Fruit fly (Drosophila melanogaster) whole organism, embryonic: Measurements from ENCODE around the gene Atx-1.

ENCODE experiments used
- Atf6 ChIP-seq: fragments of 200-800 bp; sonication (Bioruptor generic); IDR thresholded peaks from 2 replicates; pipeline ENCODE4 v1.3.6; 2022; ENCODE audit warnings: missing biosample characterization, missing genetic modification characterization
- Bgb ChIP-seq: fragments of 200-800 bp; sonication (Bioruptor generic); IDR thresholded peaks from 2 replicates; pipeline ENCODE4 v1.3.6; 2022; ENCODE audit warnings: missing biosample characterization, missing genetic modification characterization; ENCODE audit not compliant: partially characterized antibody
- Blimp-1 ChIP-seq: fragments of 200-800 bp; sonication (Bioruptor generic); optimal IDR thresholded peaks from 3 replicates; lab custom pipeline; 2018; ENCODE audit warnings: missing biosample characterization, missing genetic modification characterization, mild to moderate bottlenecking, moderate library complexity, missing genetic modification reagents
- CG12104 ChIP-seq: fragments of 200-800 bp; sonication (Bioruptor generic); optimal IDR thresholded peaks from 3 replicates; lab custom pipeline; 2016; ENCODE audit warnings: missing biosample characterization, missing genetic modification characterization
- CG12769 ChIP-seq: fragments of 200-800 bp; sonication (Bioruptor generic); optimal IDR thresholded peaks from 2 replicates; lab custom pipeline; 2019; ENCODE audit warnings: missing biosample characterization, mild to moderate bottlenecking, missing genetic modification characterization, moderate library complexity
- CG14050 ChIP-seq: fragments of 200-800 bp; sonication (Bioruptor generic); IDR thresholded peaks from 3 replicates; pipeline ENCODE4 v1.3.6; 2022; ENCODE audit warnings: missing biosample characterization, missing genetic modification characterization
- CG14710 ChIP-seq: fragments of 200-800 bp; sonication (Bioruptor generic); optimal IDR thresholded peaks from 3 replicates; lab custom pipeline; 2019; ENCODE audit warnings: missing biosample characterization, mild to moderate bottlenecking, missing genetic modification characterization, moderate library complexity
- CG15479 ChIP-seq: fragments of 200-800 bp; sonication (Bioruptor generic); optimal IDR thresholded peaks from 3 replicates; lab custom pipeline; 2019; ENCODE audit warnings: missing biosample characterization, mild to moderate bottlenecking, missing genetic modification characterization, moderate library complexity
- CG1602 ChIP-seq: fragments of 200-800 bp; sonication (Bioruptor generic); optimal IDR thresholded peaks from 3 replicates; lab custom pipeline; 2016; ENCODE audit warnings: missing biosample characterization, missing genetic modification characterization
- CG17328 ChIP-seq: fragments of 200-800 bp; sonication (Bioruptor generic); IDR thresholded peaks from 2 replicates; pipeline ENCODE4 v1.3.6; 2022; ENCODE audit warnings: missing biosample characterization, missing genetic modification characterization
- CG17359 ChIP-seq: fragments of 200-800 bp; sonication (Bioruptor generic); optimal IDR thresholded peaks from 3 replicates; lab custom pipeline; 2018; ENCODE audit warnings: missing biosample characterization, mild to moderate bottlenecking, missing genetic modification characterization, moderate library complexity
- CG2712 ChIP-seq: fragments of 200-800 bp; optimal IDR thresholded peaks from 3 replicates; lab custom pipeline; 2019; ENCODE audit warnings: missing biosample characterization, mild to moderate bottlenecking, missing genetic modification characterization, moderate library complexity
- CG2875 ChIP-seq: fragments of 200-800 bp; sonication (Bioruptor generic); optimal IDR thresholded peaks from 2 replicates; lab custom pipeline; 2017; ENCODE audit warnings: missing biosample characterization, mild to moderate bottlenecking, missing genetic modification characterization, missing genetic modification reagents
- CG2889 ChIP-seq: fragments of 200-800 bp; sonication (Bioruptor generic); IDR thresholded peaks from 3 replicates; pipeline ENCODE4 v1.3.6; 2022; ENCODE audit warnings: missing biosample characterization, missing genetic modification characterization
- CG3065 ChIP-seq: fragments of 200-800 bp; sonication (Bioruptor generic); optimal IDR thresholded peaks from 2 replicates; lab custom pipeline; 2016; ENCODE audit warnings: missing biosample characterization, missing genetic modification characterization
- CG31365 ChIP-seq: fragments of 200-800 bp; sonication (Bioruptor generic); optimal IDR thresholded peaks from 2 replicates; lab custom pipeline; 2018; ENCODE audit warnings: missing biosample characterization, mild to moderate bottlenecking, missing genetic modification characterization
- CG32767 ChIP-seq: fragments of 200-800 bp; sonication (Bioruptor generic); IDR thresholded peaks from 2 replicates; pipeline ENCODE4 v1.3.6; 2022; ENCODE audit warnings: missing biosample characterization, missing genetic modification characterization
- CG8478 ChIP-seq: fragments of >200 bp; optimal IDR thresholded peaks from 2 replicates; lab custom pipeline; 2018
- CG9727 ChIP-seq: fragments of 200-800 bp; sonication (Bioruptor generic); optimal IDR thresholded peaks from 3 replicates; lab custom pipeline; 2017; ENCODE audit warnings: missing biosample characterization, mild to moderate bottlenecking, missing genetic modification characterization
- CG9797 ChIP-seq: fragments of 200-800 bp; sonication (Bioruptor generic); optimal IDR thresholded peaks from 3 replicates; lab custom pipeline; 2018; ENCODE audit warnings: missing biosample characterization, mild to moderate bottlenecking, missing genetic modification characterization
- CG9932 ChIP-seq: fragments of 200-800 bp; sonication (Bioruptor generic); IDR thresholded peaks from 2 replicates; pipeline ENCODE4 v1.3.6; 2022; ENCODE audit warnings: missing biosample characterization, missing genetic modification characterization
- Doc3 ChIP-seq: fragments of 200-800 bp; sonication (Bioruptor generic); IDR thresholded peaks from 3 replicates; pipeline ENCODE4 v1.3.6; 2022; ENCODE audit warnings: missing biosample characterization, missing genetic modification characterization; ENCODE audit not compliant: partially characterized antibody
- Elba2 ChIP-seq: fragments of 200-800 bp; sonication (Bioruptor generic); optimal IDR thresholded peaks from 3 replicates; lab custom pipeline; 2016; ENCODE audit warnings: missing biosample characterization, missing genetic modification characterization
- Ets65A ChIP-seq: fragments of 200-800 bp; sonication (Bioruptor generic); peaks from one replicate; lab custom pipeline; 2016; ENCODE audit warnings: missing biosample characterization, missing genetic modification characterization
- HLHmδ ChIP-seq: fragments of 200-800 bp; sonication (Bioruptor generic); optimal IDR thresholded peaks from 2 replicates; lab custom pipeline; 2018; ENCODE audit warnings: missing biosample characterization, mild to moderate bottlenecking, missing genetic modification characterization, moderate library complexity
- Hmx ChIP-seq: fragments of 200-800 bp; sonication (Bioruptor generic); optimal IDR thresholded peaks from 2 replicates; lab custom pipeline; 2016; ENCODE audit warnings: missing biosample characterization, missing genetic modification characterization
- Oli ChIP-seq: fragments of 200-800 bp; sonication (Bioruptor generic); optimal IDR thresholded peaks from 2 replicates; lab custom pipeline; 2018; ENCODE audit warnings: missing biosample characterization, mild to moderate bottlenecking, missing genetic modification characterization, moderate library complexity
- Optix ChIP-seq: fragments of 200-800 bp; sonication (Bioruptor generic); IDR thresholded peaks from 3 replicates; pipeline ENCODE4 v1.3.6; 2022; ENCODE audit warnings: missing biosample characterization, missing genetic modification characterization
- Sox100B ChIP-seq: fragments of 200-800 bp; sonication (Bioruptor generic); optimal IDR thresholded peaks from 3 replicates; lab custom pipeline; 2018; ENCODE audit warnings: missing biosample characterization, mild to moderate bottlenecking, missing genetic modification characterization
- Ssrp ChIP-seq: fragments of 200-800 bp; sonication (Bioruptor generic); optimal IDR thresholded peaks from 2 replicates; lab custom pipeline; 2018; ENCODE audit warnings: missing biosample characterization, mild to moderate bottlenecking, missing genetic modification characterization, moderate library complexity
- TFAM ChIP-seq: fragments of 200-800 bp; sonication (Bioruptor generic); optimal IDR thresholded peaks from 2 replicates; lab custom pipeline; 2017; ENCODE audit warnings: missing biosample characterization, missing genetic modification characterization, inconsistent platforms
- bab2 ChIP-seq: fragments of 200-800 bp; sonication (Bioruptor generic); optimal IDR thresholded peaks from 2 replicates; lab custom pipeline; 2016; ENCODE audit warnings: missing biosample characterization, missing genetic modification characterization
- crc ChIP-seq: fragments of 200-800 bp; sonication (Bioruptor generic); optimal IDR thresholded peaks from 2 replicates; lab custom pipeline; 2016; ENCODE audit warnings: missing biosample characterization, missing genetic modification characterization
- dmrt11E ChIP-seq: fragments of 200-800 bp; sonication (Bioruptor generic); optimal IDR thresholded peaks from 3 replicates; lab custom pipeline; 2018; ENCODE audit warnings: missing biosample characterization, mild to moderate bottlenecking, missing genetic modification characterization, moderate library complexity
- emc ChIP-seq: fragments of 200-800 bp; sonication (Bioruptor generic); optimal IDR thresholded peaks from 2 replicates; lab custom pipeline; 2016; ENCODE audit warnings: missing biosample characterization, missing genetic modification characterization
- exex ChIP-seq: fragments of 200-800 bp; sonication (Bioruptor generic); optimal IDR thresholded peaks from 4 replicates; lab custom pipeline; 2018; ENCODE audit warnings: missing biosample characterization, mild to moderate bottlenecking, missing genetic modification characterization, moderate library complexity
- fd102C ChIP-seq: fragments of 200-800 bp; sonication (Bioruptor generic); optimal IDR thresholded peaks from 2 replicates; lab custom pipeline; 2018; ENCODE audit warnings: missing biosample characterization, mild to moderate bottlenecking, missing genetic modification characterization, moderate library complexity
- fru ChIP-seq: fragments of >200 bp; optimal IDR thresholded peaks from 2 replicates; lab custom pipeline; 2017
- hbn ChIP-seq: fragments of 200-800 bp; sonication (Bioruptor generic); IDR thresholded peaks from 2 replicates; pipeline ENCODE4 v1.3.6; 2022; ENCODE audit warnings: missing biosample characterization, missing genetic modification characterization; ENCODE audit not compliant: partially characterized antibody
- hth ChIP-seq: fragments of >200 bp; optimal IDR thresholded peaks from 2 replicates; lab custom pipeline; 2017; ENCODE audit warnings: inconsistent platforms
- nau ChIP-seq: fragments of 200-800 bp; sonication (Bioruptor generic); optimal IDR thresholded peaks from 3 replicates; lab custom pipeline; 2017; ENCODE audit warnings: missing biosample characterization, mild to moderate bottlenecking, missing genetic modification characterization, missing genetic modification reagents
- oc ChIP-seq: fragments of 200-800 bp; sonication (Bioruptor generic); optimal IDR thresholded peaks from 2 replicates; lab custom pipeline; 2018; ENCODE audit warnings: missing biosample characterization, mild to moderate bottlenecking, missing genetic modification characterization, moderate library complexity
- psq ChIP-seq: fragments of 200-800 bp; sonication (Bioruptor generic); optimal IDR thresholded peaks from 2 replicates; lab custom pipeline; 2017; ENCODE audit warnings: missing biosample characterization, missing genetic modification characterization
- pum ChIP-seq: fragments of 200-800 bp; sonication (Bioruptor generic); optimal IDR thresholded peaks from 2 replicates; lab custom pipeline; 2016; ENCODE audit warnings: missing biosample characterization, missing genetic modification characterization
- schlank ChIP-seq: fragments of 200-800 bp; sonication (Bioruptor generic); optimal IDR thresholded peaks from 2 replicates; lab custom pipeline; 2018; ENCODE audit warnings: missing biosample characterization, mild to moderate bottlenecking, missing genetic modification characterization
- sens ChIP-seq: fragments of 200-800 bp; sonication (Bioruptor generic); peaks from one replicate; lab custom pipeline; 2016; ENCODE audit warnings: missing biosample characterization, missing genetic modification characterization
- stwl ChIP-seq: fragments of 200-800 bp; sonication (Bioruptor generic); optimal IDR thresholded peaks from 3 replicates; lab custom pipeline; 2018; ENCODE audit warnings: missing biosample characterization, mild to moderate bottlenecking, missing genetic modification characterization, moderate library complexity
- tx ChIP-seq: fragments of 200-800 bp; sonication (Bioruptor generic); optimal IDR thresholded peaks from 2 replicates; lab custom pipeline; 2016; ENCODE audit warnings: missing biosample characterization, missing genetic modification characterization
- wor ChIP-seq: fragments of 200-800 bp; sonication (Bioruptor generic); IDR thresholded peaks from 2 replicates; pipeline ENCODE4 v1.3.6; 2022; ENCODE audit warnings: missing biosample characterization, missing genetic modification characterization
- zfh1 ChIP-seq: fragments of 200-800 bp; sonication (Bioruptor generic); IDR thresholded peaks from 3 replicates; pipeline ENCODE4 v1.3.6; 2022; ENCODE audit warnings: missing biosample characterization, missing genetic modification characterization

Atx-1 gene

DNA sequence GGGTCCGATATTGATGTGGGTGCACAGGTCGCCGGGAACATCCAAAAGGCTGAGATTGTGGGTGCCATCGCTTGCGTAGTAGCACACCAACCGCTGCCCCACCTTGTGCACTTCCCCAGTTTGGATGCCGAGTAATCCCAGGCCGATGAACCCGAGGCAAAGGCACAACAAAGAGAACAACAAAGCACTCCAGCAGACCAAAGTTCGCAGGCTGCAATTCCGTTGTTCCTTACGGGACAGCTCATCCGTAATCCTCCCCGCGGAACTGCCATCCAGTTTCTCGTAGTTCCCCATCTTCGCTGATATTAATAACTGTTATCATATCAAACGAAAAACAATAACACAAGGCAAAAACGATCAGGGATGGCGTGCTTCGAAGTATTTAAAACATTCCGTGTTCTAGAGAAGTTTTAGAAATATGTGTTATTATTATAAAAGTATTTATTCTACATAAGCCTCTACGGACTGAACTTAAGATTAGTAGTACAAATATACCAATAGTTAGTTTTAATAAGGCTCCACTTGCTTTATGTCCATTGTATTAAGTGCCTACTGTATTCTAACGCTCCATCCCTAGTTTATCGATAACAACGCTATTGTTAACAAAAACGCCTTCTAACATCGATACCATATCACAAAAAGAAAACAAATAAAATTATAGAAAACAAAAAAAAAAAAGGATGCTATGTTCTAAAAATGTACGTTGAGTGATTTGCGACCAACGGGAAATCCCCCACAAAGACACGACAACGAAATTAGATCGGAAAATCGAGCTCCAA, 26.4 kb downstream of the Atx-1 start, which contains the start of the genes Cht11 and CG4558 (continued):
- TF ChIP-seq bab2 (GFP tag; lab: Kevin White, UChicago) (peak; percentile 47), pum (GFP tag; lab: Kevin White, UChicago) (peak; percentile 79), fru (no peak), Doc3 (GFP tag; lab: Robert Waterston, UW) (peak; percentile 39; the same call in 1 of the 3 replicates), hth (lab: Kevin White, UChicago) (no peak), HLHmδ (GFP tag; lab: Kevin White, UChicago) (no peak), Oli (peak; percentile 77), zfh1 (GFP tag; lab: Robert Waterston, UW) (peak; percentile 84), Ets65A (GFP tag; lab: Kevin White, UChicago) (peak; percentile 95), CG31365 (tag; lab: Kevin White, UChicago) (peak; percentile 4), CG17328 (GFP tag; lab: Robert Waterston, UW) (peak; percentile 82), CG1602 (GFP tag; lab: Kevin White, UChicago) (peak; percentile 78), schlank (tag; lab: Kevin White, UChicago) (peak; percentile 7), CG17359 (peak; percentile 84), dmrt11E (peak; percentile 74), sens (GFP tag; lab: Kevin White, UChicago) (peak; percentile 93), tx (GFP tag; lab: Kevin White, UChicago) (peak; percentile 53), crc (GFP tag; lab: Kevin White, UChicago) (peak; percentile 8), CG9727 (peak; percentile 76), CG9797 (GFP tag; lab: Kevin White, UChicago) (peak; percentile 10), CG32767 (peak; percentile 58; the same call in 1 of the 2 replicates), stwl (tag; lab: Kevin White, UChicago) (peak; percentile 54), TFAM (GFP tag; lab: Kevin White, UChicago) (no peak), exex (tag; lab: Kevin White, UChicago) (peak; percentile 88)

DNA sequence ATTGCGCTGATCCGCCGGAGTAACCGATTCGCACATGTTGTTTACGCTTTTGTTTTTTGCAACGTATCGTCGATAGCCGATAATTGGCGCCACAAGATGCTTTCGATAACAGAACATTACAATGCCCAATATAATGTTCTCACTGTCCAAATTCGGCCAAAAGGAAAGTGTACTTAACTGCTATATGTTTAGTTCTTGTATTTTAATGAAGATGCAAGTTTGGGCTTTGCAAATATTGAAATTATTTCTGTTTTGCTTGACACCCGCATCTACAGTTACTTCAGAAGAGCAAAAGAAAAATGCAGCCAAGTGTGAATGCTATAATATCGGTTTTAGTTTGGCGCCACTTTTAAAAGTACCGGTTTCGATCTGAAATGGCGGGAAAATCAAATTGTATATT, 29.6 kb downstream of the Atx-1 start:
- TF ChIP-seq Atf6 (peak; percentile 88), psq (GFP tag; lab: Kevin White, UChicago) (peak; percentile 61), Blimp-1 (GFP tag; lab: Kevin White, UChicago) (peak; percentile 86), CG9932 (peak; percentile 87), Optix (GFP tag; lab: Robert Waterston, UW) (peak; percentile 81), wor (peak; percentile 71), hbn (no peak), CG14050 (GFP tag; lab: Robert Waterston, UW) (peak; percentile 84), CG2889 (peak; percentile 81), oc (tag; lab: Kevin White, UChicago) (peak; percentile 77), CG12104 (peak; percentile 90), CG2712 (tag; lab: Kevin White, UChicago) (peak; percentile 92), Sox100B (GFP tag; lab: Kevin White, UChicago) (peak; percentile 85), Elba2 (GFP tag; lab: Kevin White, UChicago) (no peak), Hmx (GFP tag; lab: Kevin White, UChicago) (peak; percentile 74), CG12769 (tag; lab: Kevin White, UChicago) (peak; percentile 95), nau (peak; percentile 76), Ssrp (tag; lab: Kevin White, UChicago) (peak; percentile 90), CG14710 (peak; percentile 91), Bgb (peak; percentile 41; the same call in 1 of the 2 replicates), fd102C (GFP tag; lab: Kevin White, UChicago) (no peak), CG3065 (GFP tag; lab: Kevin White, UChicago) (peak; percentile 62), CG15479 (no peak), CG2875 (GFP tag; lab: Kevin White, UChicago) (peak; percentile 67), CG8478 (lab: Kevin White, UChicago) (no peak), emc (peak; percentile 86)
